Worm (Caenorhabditis elegans): ENCODE data around the gene inx-11.

Gene inx-11

DNA sequence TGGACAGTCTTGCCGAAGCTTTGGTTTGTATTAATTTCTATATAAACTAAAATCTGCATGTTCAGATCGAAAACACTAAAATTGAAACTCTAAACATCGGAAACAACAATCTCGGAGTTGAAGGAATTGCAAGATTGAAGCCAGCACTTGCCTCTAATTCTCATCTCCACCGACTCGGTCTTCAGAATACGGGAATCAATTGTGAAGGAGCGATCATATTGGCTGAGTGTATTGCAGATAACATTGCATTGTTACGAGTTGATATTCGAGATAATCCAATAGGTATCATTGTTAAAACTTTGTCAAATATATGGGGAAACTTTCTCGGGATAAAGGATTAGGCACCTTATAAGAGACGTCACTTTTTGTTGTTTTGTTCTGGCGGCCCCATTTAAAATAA is 16.7 kb upstream of the inx-11 start:
- TF ChIP-seq ham-2 (GFP tag; optimal IDR thresholded peaks at IDR 0.05) (no peak), snpc-4 (tag; optimal IDR thresholded peaks at IDR 0.05) (no peak)

DNA sequence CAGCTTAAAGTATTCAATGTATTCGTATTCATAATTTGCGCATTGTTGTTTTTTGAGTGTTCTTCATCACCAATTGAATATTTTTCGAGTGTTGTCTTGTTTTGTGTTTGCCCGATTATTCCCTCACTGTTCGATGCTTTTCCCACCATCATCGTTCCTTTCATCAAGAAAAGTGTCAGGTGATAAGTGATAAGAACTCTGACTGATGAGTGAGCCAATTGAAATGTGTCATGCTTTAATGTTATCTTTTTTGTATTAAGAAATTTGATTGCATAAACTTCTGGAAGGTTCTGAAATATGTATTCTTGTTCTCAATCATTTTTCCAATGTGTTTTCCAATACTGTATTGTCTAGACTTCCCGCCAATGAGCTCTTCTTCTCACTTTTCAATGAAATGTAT is 11.7 kb upstream of the inx-11 start:
- TF ChIP-seq ham-2 (GFP tag; optimal IDR thresholded peaks at IDR 0.05): no peak
- no peak for TF ChIP-seq lin-32 (GFP tag; optimal IDR thresholded peaks at IDR 0.05)
- TF ChIP-seq drap-1 (GFP tag; optimal IDR thresholded peaks at IDR 0.05): no peak
- TF ChIP-seq unc-62 (GFP tag; optimal IDR thresholded peaks at IDR 0.05): no peak
- TF ChIP-seq sem-2 (GFP tag; optimal IDR thresholded peaks at IDR 0.05): no peak
- TF ChIP-seq hlh-1 (tag; optimal IDR thresholded peaks at IDR 0.05): no peak

DNA sequence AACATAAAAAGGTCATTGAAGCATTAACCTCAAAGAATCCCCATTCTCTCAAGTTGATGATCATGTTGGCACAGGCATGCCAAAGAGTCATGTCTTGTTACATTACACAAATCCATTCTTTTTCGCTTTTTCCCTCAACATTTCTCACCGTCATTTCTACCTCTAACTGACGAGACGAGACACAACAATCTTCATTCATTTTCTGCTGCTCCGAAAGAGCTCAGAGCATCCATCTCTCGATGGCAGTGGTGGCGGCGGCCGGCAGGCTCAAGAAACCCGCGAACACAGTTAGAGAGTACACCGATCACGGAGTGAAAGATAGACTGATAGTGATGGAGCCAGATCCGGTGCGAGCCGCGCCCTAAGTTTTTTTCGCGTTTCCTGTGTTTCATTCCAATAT is 9.9 kb upstream of the inx-11 start:
- TF ChIP-seq lin-32 (GFP tag; optimal IDR thresholded peaks at IDR 0.05) (no peak), unc-39 (tag; optimal IDR thresholded peaks at IDR 0.05) (no peak), nhr-76 (tag; optimal IDR thresholded peaks at IDR 0.05) (no peak), hlh-1 (tag; optimal IDR thresholded peaks at IDR 0.05) (peak; percentile 22), unc-62 (GFP tag; optimal IDR thresholded peaks at IDR 0.05) (peak; percentile 34), tbx-8 (GFP tag; optimal IDR thresholded peaks at IDR 0.05) (no peak), unc-120 (tag; optimal IDR thresholded peaks at IDR 0.05; ENCODE audit: poor library complexity, severe bottlenecking) (peak; percentile 72)

DNA sequence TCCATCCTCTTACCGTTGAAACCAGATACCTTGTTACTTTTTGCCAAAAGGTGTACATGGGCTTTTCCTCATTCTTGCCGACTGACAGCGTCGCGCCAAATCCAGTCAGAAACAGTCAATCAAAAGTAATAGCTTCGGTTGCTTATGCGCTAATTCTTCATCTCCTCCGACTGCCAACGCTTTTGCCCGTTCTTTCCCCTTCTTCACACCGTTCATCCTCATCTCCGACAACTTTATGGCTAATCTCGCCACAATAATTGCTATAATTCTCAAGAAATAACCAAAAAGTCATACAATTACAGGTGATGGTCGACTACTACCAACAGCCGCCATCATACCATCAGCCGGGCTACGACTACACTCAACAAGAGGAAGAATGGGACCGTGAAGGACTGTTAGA is 8.9 kb upstream of the inx-11 start, which contains the start of gene atn-1:
Gene atn-1 (plus strand): TSS at position 301 of the 400 bp plus-strand sequence.
- peak; percentile 9 for TF ChIP-seq ham-2 (GFP tag; optimal IDR thresholded peaks at IDR 0.05)
- no peak for TF ChIP-seq bed-3 (GFP tag; optimal IDR thresholded peaks at IDR 0.05)

DNA sequence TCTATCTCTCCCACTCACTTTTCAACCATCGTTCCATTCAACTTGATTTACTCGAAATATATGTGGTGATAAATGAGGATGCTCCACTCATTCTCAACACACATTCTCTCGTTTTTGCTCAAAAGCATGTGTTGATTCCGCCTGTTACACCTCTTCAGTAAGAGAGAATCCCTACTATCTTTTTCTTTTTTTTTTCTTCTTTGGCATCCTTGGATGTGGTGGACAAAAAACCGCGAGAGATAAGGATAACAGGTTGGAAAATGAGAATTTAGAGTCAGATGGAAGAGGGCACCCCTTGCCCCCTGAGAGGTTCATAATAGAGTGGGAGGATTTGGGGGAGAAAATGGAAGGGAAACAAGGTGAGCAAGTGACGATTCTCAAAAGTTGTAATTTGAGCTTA is 8.0 kb upstream of the inx-11 start:
- TF ChIP-seq hlh-1 (tag; optimal IDR thresholded peaks at IDR 0.05): peak; percentile 54
- TF ChIP-seq unc-120 (tag; optimal IDR thresholded peaks at IDR 0.05; ENCODE audit: poor library complexity, severe bottlenecking): peak; percentile 27
- no peak for TF ChIP-seq bed-3 (GFP tag; optimal IDR thresholded peaks at IDR 0.05)

DNA sequence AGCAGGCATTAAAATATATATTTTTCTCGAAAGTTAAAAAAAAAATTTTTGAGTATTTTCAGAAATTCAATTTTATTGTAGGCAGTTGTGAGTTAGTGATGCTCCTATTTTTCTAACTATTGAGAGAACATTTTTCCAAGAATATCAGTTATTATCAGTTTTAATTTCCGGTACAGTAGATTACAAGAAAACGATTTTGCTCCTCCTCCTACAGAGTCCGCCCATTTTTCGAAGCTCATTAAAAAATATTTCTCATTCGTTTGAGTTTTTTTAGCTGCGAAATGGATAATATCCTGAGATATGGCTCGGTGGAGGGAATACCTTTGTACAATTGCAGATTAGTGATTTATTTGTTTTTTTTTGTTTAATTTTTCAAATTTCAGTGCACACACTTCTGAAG is 2.4 kb upstream of the inx-11 start, which contains the start of gene srt-39:
Gene srt-39 (plus strand): TSS at position 301 of the 400 bp plus-strand sequence.
- TF ChIP-seq unc-62 (GFP tag; optimal IDR thresholded peaks at IDR 0.05): no peak
- no peak for TF ChIP-seq unc-39 (tag; optimal IDR thresholded peaks at IDR 0.05)
- TF ChIP-seq unc-120 (tag; optimal IDR thresholded peaks at IDR 0.05; ENCODE audit: poor library complexity, severe bottlenecking): no peak
- TF ChIP-seq blmp-1 (tag; optimal IDR thresholded peaks at IDR 0.05): no peak
- no peak for TF ChIP-seq hlh-1 (tag; optimal IDR thresholded peaks at IDR 0.05)
- no peak for TF ChIP-seq elt-3 (tag; optimal IDR thresholded peaks at IDR 0.05)
- TF ChIP-seq nhr-237 (tag; optimal IDR thresholded peaks at IDR 0.05): no peak
- TF ChIP-seq ceh-83 (GFP tag; optimal IDR thresholded peaks at IDR 0.05): no peak
- TF ChIP-seq mls-2 (tag; optimal IDR thresholded peaks at IDR 0.05): no peak
- no peak for TF ChIP-seq cnd-1 (tag; optimal IDR thresholded peaks at IDR 0.05)
- TF ChIP-seq ham-2 (GFP tag; optimal IDR thresholded peaks at IDR 0.05): no peak
- TF ChIP-seq lin-13 (tag; optimal IDR thresholded peaks at IDR 0.05): no peak
- no peak for TF ChIP-seq ceh-43 (GFP tag; optimal IDR thresholded peaks at IDR 0.05)
- TF ChIP-seq flh-1 (GFP tag; optimal IDR thresholded peaks at IDR 0.05): no peak
- TF ChIP-seq sem-2 (GFP tag; optimal IDR thresholded peaks at IDR 0.05): no peak
- TF ChIP-seq nhr-12 (tag; optimal IDR thresholded peaks at IDR 0.05): no peak
- TF ChIP-seq elt-1 (tag; optimal IDR thresholded peaks at IDR 0.05; ENCODE audit: borderline replicate concordance, insufficient read depth): no peak

DNA sequence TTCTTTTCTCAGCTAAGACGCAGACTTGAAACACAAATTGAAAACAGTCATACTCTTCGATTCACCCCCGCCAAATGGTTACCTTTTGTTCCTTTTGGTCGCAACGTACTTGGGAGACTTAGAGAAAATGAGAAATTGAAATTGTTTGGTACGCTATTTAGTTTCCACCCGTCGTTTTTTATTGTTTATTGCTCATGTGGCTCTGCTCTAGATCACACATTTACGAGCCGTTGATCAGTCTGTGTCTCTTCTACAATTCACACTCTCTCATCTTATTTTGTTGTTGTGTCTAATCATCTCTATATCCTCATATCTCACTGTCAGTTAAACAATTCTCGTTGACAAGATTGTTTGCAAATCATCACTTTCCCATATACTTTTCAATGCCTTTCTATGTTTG is 968 bp downstream of the inx-11 start:
- no peak for TF ChIP-seq ztf-11 (tag; optimal IDR thresholded peaks at IDR 0.05)
- no peak for TF ChIP-seq sem-2 (GFP tag; optimal IDR thresholded peaks at IDR 0.05)
- TF ChIP-seq unc-62 (GFP tag; optimal IDR thresholded peaks at IDR 0.05): no peak
- TF ChIP-seq lin-32 (GFP tag; optimal IDR thresholded peaks at IDR 0.05): no peak
- TF ChIP-seq sptf-1 (tag; optimal IDR thresholded peaks at IDR 0.05): no peak
- TF ChIP-seq zip-8 (tag; optimal IDR thresholded peaks at IDR 0.05): no peak

All from whole organism, mixed stage, embryonic.